Worm (Caenorhabditis elegans): ENCODE results near the gene Y14H12A.2.

ce11 chrII:3954838-3955237, 34.6 kb downstream of the Y14H12A.2 start:
- TF ChIP-seq klf-2 (GFP tag; conservative IDR thresholded peaks at IDR 0.05) (no peak), cog-1 (tag; optimal IDR thresholded peaks at IDR 0.05) (no peak), flt-1 (GFP tag; IDR thresholded peaks at IDR 0.05) (no peak), ztf-29 (GFP tag; IDR thresholded peaks at IDR 0.05) (no peak), T22C8.4 (GFP tag; IDR thresholded peaks at IDR 0.05) (no peak)
